Fruit fly (Drosophila melanogaster): ENCODE results near the gene Bet3.
A peak's percentile ranks its signal among the peaks of the same experiment; 100 is the strongest.

Gene Bet3

dm6 chr3L:9457619-9458092 is 15.6 kb upstream of the Bet3 start, which contains the start of gene CG3437:
CG3437 (minus strand) TSS chr3L:9457669.
- TF ChIP-seq Mnt (GFP tag; optimal IDR thresholded peaks at IDR 0.05) (peak; percentile 97), CG33017 (tag; optimal IDR thresholded peaks at IDR 0.05) (peak; percentile 98), toe (GFP tag; optimal IDR thresholded peaks at IDR 0.05) (peak; percentile 99), CG1620 (GFP tag; optimal IDR thresholded peaks at IDR 0.05) (peak; percentile 99), bab1 (GFP tag; optimal IDR thresholded peaks at IDR 0.05) (peak; percentile 99), kay (GFP tag; ENCODE audit: borderline replicate concordance) (no peak), Clk (GFP tag; optimal IDR thresholded peaks at IDR 0.05) (peak; percentile 99), Hr96 (GFP tag; optimal IDR thresholded peaks at IDR 0.05) (peak; percentile 99), cnc (optimal IDR thresholded peaks at IDR 0.05) (no peak), Crg-1 (GFP tag; optimal IDR thresholded peaks at IDR 0.05) (peak; percentile 99), CG5204 (GFP tag; optimal IDR thresholded peaks at IDR 0.05) (peak; percentile 99), pad (GFP tag; optimal IDR thresholded peaks at IDR 0.05) (peak; percentile 95), ovo (GFP tag; optimal IDR thresholded peaks at IDR 0.05) (peak; percentile 97), CG12768 (GFP tag; optimal IDR thresholded peaks at IDR 0.05) (peak; percentile 100), CG14711 (tag; optimal IDR thresholded peaks at IDR 0.05) (peak; percentile 99), CG11617 (GFP tag; optimal IDR thresholded peaks at IDR 0.05) (peak; percentile 99), tj (GFP tag; optimal IDR thresholded peaks at IDR 0.05) (peak; percentile 93), CG7101 (tag; optimal IDR thresholded peaks at IDR 0.05) (peak; percentile 99), CG7045 (GFP tag; optimal IDR thresholded peaks at IDR 0.05) (peak; percentile 99), cic (GFP tag; optimal IDR thresholded peaks at IDR 0.05) (peak; percentile 92)

dm6 chr3L:9456389-9456788 is 14.3 kb upstream of the Bet3 start:
- TF ChIP-seq bab1 (GFP tag; optimal IDR thresholded peaks at IDR 0.05) (no peak), toe (GFP tag; optimal IDR thresholded peaks at IDR 0.05) (no peak), CG12768 (GFP tag; optimal IDR thresholded peaks at IDR 0.05) (no peak), tj (GFP tag; optimal IDR thresholded peaks at IDR 0.05) (no peak), cic (GFP tag; optimal IDR thresholded peaks at IDR 0.05) (no peak), Crg-1 (GFP tag; optimal IDR thresholded peaks at IDR 0.05) (no peak), CG5204 (GFP tag; optimal IDR thresholded peaks at IDR 0.05) (no peak), CG7101 (tag; optimal IDR thresholded peaks at IDR 0.05) (no peak), CG7045 (GFP tag; optimal IDR thresholded peaks at IDR 0.05) (no peak), CG14711 (tag; optimal IDR thresholded peaks at IDR 0.05) (no peak), Hr96 (GFP tag; optimal IDR thresholded peaks at IDR 0.05) (no peak), cnc (optimal IDR thresholded peaks at IDR 0.05) (no peak), pad (GFP tag; optimal IDR thresholded peaks at IDR 0.05) (no peak)

dm6 chr3L:9455819-9456388 is 13.8 kb upstream of the Bet3 start, which contains the start of the genes phol and CG3552:
phol (minus strand) TSS chr3L:9456281.
CG3552 (plus strand) TSS chr3L:9456318.
- TF ChIP-seq ovo (GFP tag; optimal IDR thresholded peaks at IDR 0.05) (no peak), cnc (optimal IDR thresholded peaks at IDR 0.05) (no peak), Mnt (GFP tag; optimal IDR thresholded peaks at IDR 0.05) (peak; percentile 6), CG7101 (tag; optimal IDR thresholded peaks at IDR 0.05) (no peak), CG11617 (GFP tag; optimal IDR thresholded peaks at IDR 0.05) (peak; percentile 56), Crg-1 (GFP tag; optimal IDR thresholded peaks at IDR 0.05) (no peak), pad (GFP tag; optimal IDR thresholded peaks at IDR 0.05) (peak; percentile 8), bab1 (GFP tag; optimal IDR thresholded peaks at IDR 0.05) (peak; percentile 0), Hr96 (GFP tag; optimal IDR thresholded peaks at IDR 0.05) (no peak), tj (GFP tag; optimal IDR thresholded peaks at IDR 0.05) (peak; percentile 26), CG5204 (GFP tag; optimal IDR thresholded peaks at IDR 0.05) (no peak), CG12768 (GFP tag; optimal IDR thresholded peaks at IDR 0.05) (no peak), toe (GFP tag; optimal IDR thresholded peaks at IDR 0.05) (peak; percentile 33), CG7045 (GFP tag; optimal IDR thresholded peaks at IDR 0.05) (no peak), CG14711 (tag; optimal IDR thresholded peaks at IDR 0.05) (peak; percentile 90), CG1620 (GFP tag; optimal IDR thresholded peaks at IDR 0.05) (no peak), CG33017 (tag; optimal IDR thresholded peaks at IDR 0.05) (no peak), Clk (GFP tag; optimal IDR thresholded peaks at IDR 0.05) (no peak), kay (GFP tag; ENCODE audit: borderline replicate concordance) (no peak), cic (GFP tag; optimal IDR thresholded peaks at IDR 0.05) (no peak)

dm6 chr3L:9452422-9452821 is 10.4 kb upstream of the Bet3 start:
- TF ChIP-seq toe (GFP tag; optimal IDR thresholded peaks at IDR 0.05): no peak
- no peak for TF ChIP-seq cnc (optimal IDR thresholded peaks at IDR 0.05)
- TF ChIP-seq Clk (GFP tag; optimal IDR thresholded peaks at IDR 0.05): no peak
- no peak for TF ChIP-seq CG5204 (GFP tag; optimal IDR thresholded peaks at IDR 0.05)
- TF ChIP-seq CG12768 (GFP tag; optimal IDR thresholded peaks at IDR 0.05): peak; percentile 9
- TF ChIP-seq cic (GFP tag; optimal IDR thresholded peaks at IDR 0.05): peak; percentile 92

- TF ChIP-seq CG14711 (tag; optimal IDR thresholded peaks at IDR 0.05) (peak; percentile 99), Hr96 (GFP tag; optimal IDR thresholded peaks at IDR 0.05) (no peak), CG1620 (GFP tag; optimal IDR thresholded peaks at IDR 0.05) (peak; percentile 72), Crg-1 (GFP tag; optimal IDR thresholded peaks at IDR 0.05) (peak; percentile 44), tj (GFP tag; optimal IDR thresholded peaks at IDR 0.05) (peak; percentile 12), CG7045 (GFP tag; optimal IDR thresholded peaks at IDR 0.05) (peak; percentile 75), pad (GFP tag; optimal IDR thresholded peaks at IDR 0.05) (peak; percentile 69), CG12768 (GFP tag; optimal IDR thresholded peaks at IDR 0.05) (peak; percentile 87), Mnt (GFP tag; optimal IDR thresholded peaks at IDR 0.05) (peak; percentile 77), Clk (GFP tag; optimal IDR thresholded peaks at IDR 0.05) (peak; percentile 32), cic (GFP tag; optimal IDR thresholded peaks at IDR 0.05) (peak; percentile 63), CG11617 (GFP tag; optimal IDR thresholded peaks at IDR 0.05) (peak; percentile 71), CG33017 (tag; optimal IDR thresholded peaks at IDR 0.05) (peak; percentile 68), toe (GFP tag; optimal IDR thresholded peaks at IDR 0.05) (peak; percentile 84), CG7101 (tag; optimal IDR thresholded peaks at IDR 0.05) (peak; percentile 86), kay (GFP tag; ENCODE audit: borderline replicate concordance) (no peak), ovo (GFP tag; optimal IDR thresholded peaks at IDR 0.05) (no peak), CG5204 (GFP tag; optimal IDR thresholded peaks at IDR 0.05) (no peak), bab1 (GFP tag; optimal IDR thresholded peaks at IDR 0.05) (peak; percentile 84), cnc (optimal IDR thresholded peaks at IDR 0.05) (no peak)
Measured at dm6 chr3L:9451522-9452118, 9.6 kb upstream of the Bet3 start, which contains the start of the genes CG3448 and ghi. CG3448 (minus strand) TSS chr3L:9451572. ghi (plus strand) TSS chr3L:9451876.

Measured in whole organism, adult.